Worm (Caenorhabditis elegans): ENCODE data around the gene C29F7.1.

- no peak for TF ChIP-seq ref-1 (GFP tag; conservative IDR thresholded peaks at IDR 0.05)
- no peak for TF ChIP-seq med-1 (GFP tag; optimal IDR thresholded peaks at IDR 0.05; ENCODE audit: insufficient read depth)
- no peak for TF ChIP-seq ztf-23 (GFP tag; IDR thresholded peaks at IDR 0.05)
- TF ChIP-seq klf-2 (GFP tag; conservative IDR thresholded peaks at IDR 0.05), result no peak
- no peak for TF ChIP-seq tab-1 (GFP tag; IDR thresholded peaks at IDR 0.05)
- TF ChIP-seq T22C8.4 (GFP tag; IDR thresholded peaks at IDR 0.05), result no peak
- TF ChIP-seq flt-1 (GFP tag; IDR thresholded peaks at IDR 0.05), result no peak
Measured at ce11 chrX:13419884-13420339, 10.2 kb downstream of the C29F7.1 start, which contains the start of gene C29F7.3.
